Fruit fly (Drosophila melanogaster): ENCODE data around the gene corn.

dm6 chr3L:7155522-7155978 lies 1.3 kb downstream of the corn start:
- TF ChIP-seq Myc (optimal IDR thresholded peaks at IDR 0.05) (no peak), h (optimal IDR thresholded peaks at IDR 0.05) (no peak), ttk (optimal IDR thresholded peaks at IDR 0.05) (no peak)
